Worm (Caenorhabditis elegans) whole organism, L1 larva: ENCODE data around the gene srg-23.
A peak's percentile ranks its signal among the peaks of the same experiment; 100 is the strongest.

Experiments used
- C16A3.4 ChIP-seq: fragments of 150-350 bp; optimal IDR thresholded peaks from 2 replicates; lab custom pipeline; 2014; ENCODE audit warnings: missing biosample characterization, missing genetic modification characterization
- F16B12.6 ChIP-seq: fragments of 150-350 bp; optimal IDR thresholded peaks from 2 replicates; lab custom pipeline; 2014; ENCODE audit warnings: missing biosample characterization, missing genetic modification characterization
- Y116A8C.19 ChIP-seq: sonication (generic microtip); optimal IDR thresholded peaks from 2 replicates; lab custom pipeline; 2016; ENCODE audit warnings: missing compliant biosample characterization, missing genetic modification characterization, borderline replicate concordance
- aha-1 ChIP-seq: fragments of 150-350 bp; optimal IDR thresholded peaks from 2 replicates; lab custom pipeline; 2014; ENCODE audit warnings: missing biosample characterization, missing genetic modification characterization
- aly-2 ChIP-seq: fragments of 150-350 bp; optimal IDR thresholded peaks from 2 replicates; lab custom pipeline; 2014; ENCODE audit warnings: missing biosample characterization, missing genetic modification characterization
- ama-1 ChIP-seq: fragments of 150-350 bp; optimal IDR thresholded peaks from 2 replicates; lab custom pipeline; 2014
- blmp-1 ChIP-seq: fragments of 150-350 bp; optimal IDR thresholded peaks from 2 replicates; lab custom pipeline; 2014; ENCODE audit warnings: missing biosample characterization, missing genetic modification characterization
- ceh-90 ChIP-seq: sonication (generic microtip); optimal IDR thresholded peaks from 2 replicates; lab custom pipeline; 2016; ENCODE audit warnings: missing genetic modification characterization, missing compliant biosample characterization
- dsc-1 ChIP-seq: sonication (generic microtip); optimal IDR thresholded peaks from 2 replicates; lab custom pipeline; 2016; ENCODE audit warnings: mild to moderate bottlenecking, missing genetic modification characterization, missing compliant biosample characterization
- efl-1 ChIP-seq, 4 experiments: fragments of 150-350 bp; optimal IDR thresholded peaks in 3 of 4; peaks in 1 of 4; 1 replicate in 1 of 4; 2 replicates in 3 of 4; lab custom pipeline; 2014; ENCODE audit warnings: missing biosample characterization in 2 of 4, missing genetic modification characterization in 2 of 4, missing genetic modification reagents in 2 of 4
- efl-3 ChIP-seq: fragments of 200-800 bp; sonication (Bioruptor generic); optimal IDR thresholded peaks from 2 replicates; lab custom pipeline; 2018; ENCODE audit warnings: mild to moderate bottlenecking, missing genetic modification characterization, missing compliant biosample characterization
- egl-27 ChIP-seq, 2 experiments: fragments of 150-350 bp in 1 of 2; sonication (generic microtip); optimal IDR thresholded peaks; 3 replicates each; lab custom pipeline; 2017 to 2018; ENCODE audit warnings: missing biosample characterization in 2 of 2, missing genetic modification characterization in 2 of 2, missing genetic modification reagents in 2 of 2
- ets-5 ChIP-seq: fragments of 200-800 bp; sonication (Bioruptor generic); IDR thresholded peaks from 2 replicates; pipeline ENCODE4 v1.3.6; 2022; ENCODE audit warnings: missing genetic modification characterization, missing compliant biosample characterization
- fkh-10 ChIP-seq: sonication (generic microtip); optimal IDR thresholded peaks from 2 replicates; lab custom pipeline; 2017; ENCODE audit warnings: missing biosample characterization, missing genetic modification reagents, missing genetic modification characterization
- hlh-17 ChIP-seq: fragments of 200-800 bp; sonication (Bioruptor generic); optimal IDR thresholded peaks from 2 replicates; lab custom pipeline; 2018; ENCODE audit warnings: missing genetic modification characterization, mild to moderate bottlenecking, missing compliant biosample characterization, moderate library complexity, borderline replicate concordance
- hpl-2 ChIP-seq: fragments of 150-350 bp; optimal IDR thresholded peaks from 2 replicates; lab custom pipeline; 2014; ENCODE audit warnings: missing biosample characterization, missing genetic modification reagents, missing genetic modification characterization
- lin-14 ChIP-seq: fragments of 200-800 bp; sonication (Bioruptor generic); optimal IDR thresholded peaks from 2 replicates; lab custom pipeline; 2018; ENCODE audit warnings: mild to moderate bottlenecking, missing genetic modification characterization, moderate library complexity, missing compliant biosample characterization
- lin-15B ChIP-seq: fragments of 150-350 bp; sonication (generic microtip); optimal IDR thresholded peaks from 3 replicates; lab custom pipeline; 2014; ENCODE audit warnings: missing biosample characterization, missing genetic modification characterization
- lin-35 ChIP-seq, 2 experiments: fragments of 150-350 bp; optimal IDR thresholded peaks; 2 replicates each; lab custom pipeline; 2014; ENCODE audit warnings: missing biosample characterization in 2 of 2, missing genetic modification characterization in 2 of 2, missing genetic modification reagents in 2 of 2
- lin-39 ChIP-seq: fragments of 150-350 bp; optimal IDR thresholded peaks from 2 replicates; lab custom pipeline; 2014; ENCODE audit warnings: missing biosample characterization, missing genetic modification reagents, missing genetic modification characterization
- lsy-2 ChIP-seq, 2 experiments: fragments of 150-350 bp; optimal IDR thresholded peaks; 2 replicates each; lab custom pipeline; 2014; ENCODE audit warnings: missing biosample characterization in 2 of 2, missing genetic modification characterization in 2 of 2
- mab-9 ChIP-seq: fragments of 200-800 bp; sonication (Bioruptor generic); IDR thresholded peaks from 2 replicates; pipeline ENCODE4 v1.3.6; 2022; ENCODE audit warnings: missing genetic modification reagents, missing genetic modification characterization, missing compliant biosample characterization
- nhr-11 ChIP-seq: fragments of 150-350 bp; optimal IDR thresholded peaks from 2 replicates; lab custom pipeline; 2014; ENCODE audit warnings: missing biosample characterization, missing genetic modification characterization
- nhr-237 ChIP-seq: fragments of 150-350 bp; optimal IDR thresholded peaks from 2 replicates; lab custom pipeline; 2014; ENCODE audit warnings: missing biosample characterization, missing genetic modification characterization
- nhr-28 ChIP-seq: fragments of 150-350 bp; optimal IDR thresholded peaks from 2 replicates; lab custom pipeline; 2014; ENCODE audit warnings: missing biosample characterization, missing genetic modification characterization
- nhr-71 ChIP-seq: sonication (generic microtip); optimal IDR thresholded peaks from 2 replicates; lab custom pipeline; 2016; ENCODE audit warnings: mild to moderate bottlenecking, missing genetic modification characterization, moderate library complexity, missing compliant biosample characterization
- nhr-76 ChIP-seq: sonication (generic microtip); optimal IDR thresholded peaks from 2 replicates; lab custom pipeline; 2017; ENCODE audit warnings: missing biosample characterization, missing genetic modification characterization
- nhr-77 ChIP-seq: fragments of 150-350 bp; optimal IDR thresholded peaks from 2 replicates; lab custom pipeline; 2014; ENCODE audit warnings: missing biosample characterization, missing genetic modification characterization
- nhr-84 ChIP-seq: sonication (generic microtip); optimal IDR thresholded peaks from 2 replicates; lab custom pipeline; 2017; ENCODE audit warnings: missing biosample characterization, missing genetic modification characterization
- nhr-85 ChIP-seq: sonication (generic microtip); peaks from one replicate; lab custom pipeline; 2016; ENCODE audit warnings: missing genetic modification characterization, inconsistent platforms, missing compliant biosample characterization
- nhr-90 ChIP-seq: sonication (generic microtip); optimal IDR thresholded peaks from 2 replicates; lab custom pipeline; 2016; ENCODE audit warnings: mild to moderate bottlenecking, missing genetic modification characterization, missing compliant biosample characterization; ENCODE audit not compliant: poor library complexity
- pag-3 ChIP-seq: sonication (generic microtip); optimal IDR thresholded peaks from 2 replicates; lab custom pipeline; 2017; ENCODE audit warnings: missing genetic modification characterization, mild to moderate bottlenecking, missing compliant biosample characterization, antibody characterized with exemption, borderline replicate concordance; ENCODE audit not compliant: insufficient read depth
- pqm-1 ChIP-seq: sonication (generic microtip); optimal IDR thresholded peaks from 3 replicates; lab custom pipeline; 2017; ENCODE audit warnings: missing biosample characterization, missing genetic modification characterization
- rnt-1 ChIP-seq: sonication (generic microtip); optimal IDR thresholded peaks from 2 replicates; lab custom pipeline; 2016; ENCODE audit warnings: mild to moderate bottlenecking, missing genetic modification characterization, moderate library complexity, missing compliant biosample characterization
- snpc-4 ChIP-seq: fragments of 150-350 bp; optimal IDR thresholded peaks from 2 replicates; lab custom pipeline; 2014; ENCODE audit warnings: missing biosample characterization, missing genetic modification characterization
- snu-23 ChIP-seq: sonication (generic microtip); optimal IDR thresholded peaks from 2 replicates; lab custom pipeline; 2016; ENCODE audit warnings: missing genetic modification characterization, missing compliant biosample characterization
- sox-4 ChIP-seq: sonication (generic microtip); optimal IDR thresholded peaks from 2 replicates; lab custom pipeline; 2016; ENCODE audit warnings: missing genetic modification characterization, missing compliant biosample characterization
- tbx-2 ChIP-seq: sonication (generic microtip); optimal IDR thresholded peaks from 2 replicates; lab custom pipeline; 2016; ENCODE audit warnings: missing genetic modification characterization, missing compliant biosample characterization
- tlp-1 ChIP-seq: fragments of 150-350 bp; optimal IDR thresholded peaks from 2 replicates; lab custom pipeline; 2014; ENCODE audit warnings: missing biosample characterization, missing genetic modification characterization
- unc-30 ChIP-seq: sonication (generic microtip); optimal IDR thresholded peaks from 2 replicates; lab custom pipeline; 2017; ENCODE audit warnings: missing biosample characterization, missing genetic modification characterization
- unc-62 ChIP-seq: fragments of 150-350 bp; optimal IDR thresholded peaks from 2 replicates; lab custom pipeline; 2014; ENCODE audit warnings: missing biosample characterization, missing genetic modification reagents, missing genetic modification characterization
- unc-86 ChIP-seq: sonication (generic microtip); optimal IDR thresholded peaks from 2 replicates; lab custom pipeline; 2016; ENCODE audit warnings: missing genetic modification characterization, missing compliant biosample characterization
- unc-98 ChIP-seq: fragments of 200-800 bp; sonication (Bioruptor generic); IDR thresholded peaks from 2 replicates; pipeline ENCODE4 v1.3.6; 2022; ENCODE audit warnings: missing genetic modification characterization, missing compliant biosample characterization
- vab-15 ChIP-seq: sonication (generic microtip); optimal IDR thresholded peaks from 2 replicates; lab custom pipeline; 2017; ENCODE audit warnings: missing genotype, mild to moderate bottlenecking, missing genetic modification characterization, missing compliant biosample characterization
- zag-1 ChIP-seq: fragments of 150-350 bp; optimal IDR thresholded peaks from 2 replicates; lab custom pipeline; 2014; ENCODE audit warnings: missing biosample characterization, missing genetic modification characterization
- zip-4 ChIP-seq: fragments of 200-800 bp; sonication (Bioruptor generic); optimal IDR thresholded peaks from 2 replicates; lab custom pipeline; 2018; ENCODE audit warnings: mild to moderate bottlenecking, missing genetic modification characterization, moderate library complexity, missing compliant biosample characterization

The srg-23 gene

DNA sequence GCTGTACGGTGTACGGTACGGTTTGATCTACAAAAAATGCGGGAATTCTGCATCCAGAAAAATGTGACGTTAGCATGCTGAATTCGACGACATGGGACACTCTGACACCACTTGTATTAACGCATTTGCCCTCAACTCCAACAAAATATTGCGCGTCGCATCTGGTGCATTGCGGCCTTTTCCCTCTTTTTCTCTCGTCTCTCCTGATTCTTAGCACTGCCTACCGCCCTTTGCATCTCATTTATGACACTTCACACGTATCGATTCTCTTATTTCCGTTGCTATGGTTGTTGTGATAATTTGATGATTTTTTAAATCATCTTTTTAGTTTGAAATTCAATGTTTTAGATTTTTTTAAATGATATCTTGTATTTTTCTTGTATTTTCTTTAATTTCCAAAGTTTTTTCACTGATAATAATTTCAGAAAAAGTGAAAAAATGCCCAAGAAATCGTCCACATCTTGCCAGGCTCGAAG lies 23.0 kb upstream of the srg-23 start, which contains the start of gene T10D4.6 (continued):
- TF ChIP-seq hpl-2 (GFP tag; lab: Kevin White, UChicago) (no peak), tbx-2 (tag; lab: Kevin White, UChicago) (peak; percentile 37), efl-1 (optimal IDR thresholded peaks at IDR 0.05; lab: Kevin White, UChicago) (peak; percentile 51 to 67), efl-1 (GFP tag; optimal IDR thresholded peaks at IDR 0.05 in 1 of 2; lab: Kevin White, UChicago) (peak in 1 of 2 experiments; percentile 45), pag-3 (tag; lab: Kevin White, UChicago) (no peak), mab-9 (GFP tag; lab: Robert Waterston, UW) (no peak), lin-35 (GFP tag; optimal IDR thresholded peaks at IDR 0.05; lab: Kevin White, UChicago) (peak; percentile 46 to 63), lin-15B (no peak), nhr-77 (tag; lab: Kevin White, UChicago) (no peak), efl-3 (no peak), nhr-71 (tag; lab: Kevin White, UChicago) (no peak), aha-1 (tag; lab: Kevin White, UChicago) (no peak), unc-30 (tag; lab: Kevin White, UChicago) (no peak), lin-39 (tag; lab: Kevin White, UChicago) (no peak), nhr-85 (tag; lab: Kevin White, UChicago) (no peak), nhr-90 (tag; lab: Kevin White, UChicago) (no peak), dsc-1 (tag; lab: Kevin White, UChicago) (no peak), Y116A8C.19 (no peak), ceh-90 (tag; lab: Kevin White, UChicago) (no peak), unc-98 (GFP tag; lab: Robert Waterston, UW) (no peak), hlh-17 (GFP tag; lab: Kevin White, UChicago) (no peak), nhr-28 (tag; lab: Kevin White, UChicago) (no peak), snu-23 (GFP tag; lab: Kevin White, UChicago) (peak; percentile 44), blmp-1 (tag; lab: Kevin White, UChicago) (no peak), sox-4 (tag; lab: Kevin White, UChicago) (no peak), egl-27 (tag; optimal IDR thresholded peaks at IDR 0.05; lab: Kevin White, UChicago) (no peak), ets-5 (GFP tag; lab: Robert Waterston, UW) (no peak), lsy-2 (tag; optimal IDR thresholded peaks at IDR 0.05; lab: Kevin White, UChicago) (peak in 1 of 2 experiments; percentile 40), F16B12.6 (tag; lab: Kevin White, UChicago) (peak; percentile 80), nhr-76 (tag; lab: Kevin White, UChicago) (no peak), rnt-1 (tag; lab: Kevin White, UChicago) (peak; percentile 22), fkh-10 (no peak), lin-14 (GFP tag; lab: Kevin White, UChicago) (no peak), unc-62 (no peak), nhr-11 (tag; lab: Kevin White, UChicago) (no peak), vab-15 (tag; lab: Kevin White, UChicago) (no peak), nhr-237 (tag; lab: Kevin White, UChicago) (no peak), snpc-4 (tag; lab: Kevin White, UChicago) (no peak), nhr-84 (tag; lab: Kevin White, UChicago) (no peak), zip-4 (GFP tag; lab: Kevin White, UChicago) (no peak), tlp-1 (no peak), C16A3.4 (no peak), ama-1 (no peak), aly-2 (tag; lab: Kevin White, UChicago) (no peak), pqm-1 (tag; lab: Kevin White, UChicago) (no peak), zag-1 (tag; lab: Kevin White, UChicago) (no peak), unc-86 (tag; lab: Kevin White, UChicago) (no peak)
